Worm (Caenorhabditis elegans) whole organism, late embryonic: Measurements from ENCODE around the gene mup-4.
A peak's percentile ranks its signal among the peaks of the same experiment; 100 is the strongest.
"Not testable (repeated sequence)": the region's sequence is repeated elsewhere in the genome, so short reads cannot be mapped to it uniquely, and the experiment has no call there.

Source experiments
- F13H6.1 ChIP-seq: sonication (generic microtip); optimal IDR thresholded peaks from 2 replicates; lab custom pipeline; 2016; ENCODE audit warnings: missing genetic modification characterization, missing compliant biosample characterization
- ahr-1 ChIP-seq: sonication (generic microtip); optimal IDR thresholded peaks from 2 replicates; lab custom pipeline; 2016; ENCODE audit warnings: missing genetic modification characterization, missing compliant biosample characterization
- ceh-14 ChIP-seq: sonication (generic microtip); optimal IDR thresholded peaks from 2 replicates; lab custom pipeline; 2016; ENCODE audit warnings: missing genotype, missing genetic modification characterization, missing compliant biosample characterization
- ceh-18 ChIP-seq: sonication (generic microtip); optimal IDR thresholded peaks from 2 replicates; lab custom pipeline; 2016; ENCODE audit warnings: missing genetic modification characterization, missing compliant biosample characterization
- ceh-2 ChIP-seq: sonication (generic microtip); optimal IDR thresholded peaks from 2 replicates; lab custom pipeline; 2016; ENCODE audit warnings: missing genotype, missing genetic modification characterization, missing compliant biosample characterization
- ceh-22 ChIP-seq: sonication (generic microtip); optimal IDR thresholded peaks from 2 replicates; lab custom pipeline; 2017; ENCODE audit warnings: missing biosample characterization, missing genetic modification characterization
- ceh-31 ChIP-seq: sonication (generic microtip); optimal IDR thresholded peaks from 2 replicates; lab custom pipeline; 2016; ENCODE audit warnings: missing genetic modification characterization, missing compliant biosample characterization
- ceh-34 ChIP-seq: sonication (generic microtip); optimal IDR thresholded peaks from 2 replicates; lab custom pipeline; 2016; ENCODE audit warnings: mild to moderate bottlenecking, missing genetic modification characterization, missing compliant biosample characterization
- ceh-45 ChIP-seq: fragments of 200-800 bp; sonication (Bioruptor generic); IDR thresholded peaks from 2 replicates; pipeline ENCODE4 v1.3.6; 2022; ENCODE audit warnings: missing genetic modification reagents, missing genetic modification characterization, missing compliant biosample characterization
- ceh-9 ChIP-seq: sonication (generic microtip); optimal IDR thresholded peaks from 2 replicates; lab custom pipeline; 2016; ENCODE audit warnings: mild to moderate bottlenecking, missing genetic modification characterization, inconsistent platforms, missing compliant biosample characterization
- dve-1 ChIP-seq: sonication (generic microtip); optimal IDR thresholded peaks from 2 replicates; lab custom pipeline; 2017; ENCODE audit warnings: antibody characterized with exemption, mild to moderate bottlenecking, missing genetic modification characterization, missing compliant biosample characterization
- elt-2 ChIP-seq: sonication (generic microtip); optimal IDR thresholded peaks from 2 replicates; lab custom pipeline; 2016; ENCODE audit warnings: missing genetic modification reagents, missing genetic modification characterization, missing compliant biosample characterization
- fax-1 ChIP-seq: sonication (generic microtip); optimal IDR thresholded peaks from 2 replicates; lab custom pipeline; 2016; ENCODE audit warnings: missing genotype, missing genetic modification characterization, missing compliant biosample characterization
- gmeb-2 ChIP-seq: sonication (generic microtip); optimal IDR thresholded peaks from 2 replicates; lab custom pipeline; 2016; ENCODE audit warnings: missing genetic modification characterization, inconsistent platforms, missing compliant biosample characterization
- hlh-15 ChIP-seq: sonication (generic microtip); optimal IDR thresholded peaks from 2 replicates; lab custom pipeline; 2016; ENCODE audit warnings: missing genetic modification characterization, missing compliant biosample characterization
- hlh-30 ChIP-seq: sonication (generic microtip); optimal IDR thresholded peaks from 2 replicates; lab custom pipeline; 2017; ENCODE audit warnings: antibody characterized with exemption, missing genetic modification characterization, missing compliant biosample characterization; ENCODE audit not compliant: insufficient read depth
- hlh-8 ChIP-seq: sonication (generic microtip); optimal IDR thresholded peaks from 2 replicates; lab custom pipeline; 2016; ENCODE audit warnings: missing genotype, missing genetic modification characterization, missing compliant biosample characterization
- lin-11 ChIP-seq: fragments of 200-800 bp; sonication (Bioruptor generic); optimal IDR thresholded peaks from 2 replicates; lab custom pipeline; 2018; ENCODE audit warnings: mild to moderate bottlenecking, missing genetic modification characterization, missing compliant biosample characterization
- mec-3 ChIP-seq: sonication (generic microtip); optimal IDR thresholded peaks from 2 replicates; lab custom pipeline; 2016; ENCODE audit warnings: borderline replicate concordance, missing genetic modification characterization, missing compliant biosample characterization
- nfya-1 ChIP-seq: sonication (generic microtip); optimal IDR thresholded peaks from 2 replicates; lab custom pipeline; 2017; ENCODE audit warnings: missing genetic modification characterization, mild to moderate bottlenecking, missing compliant biosample characterization, antibody characterized with exemption, moderate library complexity
- nhr-11 ChIP-seq: fragments of 150-350 bp; optimal IDR thresholded peaks from 2 replicates; lab custom pipeline; 2014; ENCODE audit warnings: missing biosample characterization, missing genetic modification characterization
- nhr-232 ChIP-seq: sonication (generic microtip); optimal IDR thresholded peaks from 2 replicates; lab custom pipeline; 2016; ENCODE audit warnings: missing genetic modification characterization, missing compliant biosample characterization
- npax-4 ChIP-seq: sonication (generic microtip); optimal IDR thresholded peaks from 2 replicates; lab custom pipeline; 2016; ENCODE audit warnings: missing genetic modification characterization, missing compliant biosample characterization
- odd-2 ChIP-seq: sonication (generic microtip); optimal IDR thresholded peaks from 2 replicates; lab custom pipeline; 2017; ENCODE audit warnings: antibody characterized with exemption, mild to moderate bottlenecking, missing genetic modification characterization, missing compliant biosample characterization
- pax-1 ChIP-seq: fragments of 150-350 bp; optimal IDR thresholded peaks from 2 replicates; lab custom pipeline; 2014; ENCODE audit warnings: missing biosample characterization, missing genetic modification characterization
- pha-2 ChIP-seq: sonication (generic microtip); optimal IDR thresholded peaks from 2 replicates; lab custom pipeline; 2017; ENCODE audit warnings: mild to moderate bottlenecking, missing genetic modification characterization, missing compliant biosample characterization
- pha-4 ChIP-seq: fragments of 150-350 bp; optimal IDR thresholded peaks from 2 replicates; lab custom pipeline; 2018; ENCODE audit warnings: missing biosample characterization, missing genetic modification reagents, missing genetic modification characterization
- ref-2 ChIP-seq: sonication (generic microtip); optimal IDR thresholded peaks from 2 replicates; lab custom pipeline; 2016; ENCODE audit warnings: missing genetic modification characterization, missing compliant biosample characterization
- rnt-1 ChIP-seq: sonication (generic microtip); optimal IDR thresholded peaks from 2 replicates; lab custom pipeline; 2016; ENCODE audit warnings: missing genetic modification characterization, missing compliant biosample characterization
- sdc-2 ChIP-seq: sonication (generic microtip); optimal IDR thresholded peaks from 2 replicates; lab custom pipeline; 2016; ENCODE audit warnings: missing genotype, missing genetic modification characterization, missing compliant biosample characterization
- sox-4 ChIP-seq: sonication (generic microtip); optimal IDR thresholded peaks from 2 replicates; lab custom pipeline; 2017; ENCODE audit warnings: mild to moderate bottlenecking, missing genetic modification characterization, inconsistent platforms, missing compliant biosample characterization
- tbx-7 ChIP-seq: sonication (generic microtip); optimal IDR thresholded peaks from 2 replicates; lab custom pipeline; 2016; ENCODE audit warnings: missing genotype, missing genetic modification characterization, missing compliant biosample characterization
- ttx-3 ChIP-seq: sonication (generic microtip); optimal IDR thresholded peaks from 2 replicates; lab custom pipeline; 2016; ENCODE audit warnings: missing genetic modification reagents, missing genetic modification characterization, missing compliant biosample characterization
- unc-3 ChIP-seq, 2 experiments: fragments of 200-800 bp in 1 of 2; sonication (Bioruptor generic) in 1 of 2; sonication (generic microtip) in 1 of 2; conservative IDR thresholded peaks in 1 of 2; optimal IDR thresholded peaks in 1 of 2; 2 replicates each; pipeline versions ENCODE4 v1.3.6 to Lab custom; 2016 to 2022; ENCODE audit warnings: missing compliant biosample characterization in 2 of 2, missing genetic modification characterization in 2 of 2, missing genetic modification reagents in 1 of 2
- unc-55 ChIP-seq: sonication (generic microtip); optimal IDR thresholded peaks from 2 replicates; lab custom pipeline; 2017; ENCODE audit warnings: missing biosample characterization, missing genetic modification reagents, missing genetic modification characterization
- unc-86 ChIP-seq: sonication (generic microtip); optimal IDR thresholded peaks from 2 replicates; lab custom pipeline; 2016; ENCODE audit warnings: missing genetic modification characterization, missing compliant biosample characterization
- zip-5 ChIP-seq: sonication (generic microtip); optimal IDR thresholded peaks from 2 replicates; lab custom pipeline; 2016; ENCODE audit warnings: missing genetic modification characterization, missing compliant biosample characterization
- ztf-16 ChIP-seq: sonication (generic microtip); optimal IDR thresholded peaks from 2 replicates; lab custom pipeline; 2017; ENCODE audit warnings: missing genetic modification characterization, missing compliant biosample characterization

Gene mup-4

ce11 chrIII:7488303-7488702 lies 602 bp downstream of the mup-4 start (continued):
- no peak for TF ChIP-seq mec-3 (tag; lab: Kevin White, UChicago)

ce11 chrIII:7484765-7485164 lies 4.1 kb downstream of the mup-4 start:
- no peak for TF ChIP-seq ztf-16
- TF ChIP-seq ceh-9 (tag; lab: Kevin White, UChicago), result no peak
- TF ChIP-seq lin-11 (tag; lab: Kevin White, UChicago), result no peak
- TF ChIP-seq ahr-1 (tag; lab: Kevin White, UChicago), result no peak
- TF ChIP-seq rnt-1, result no peak
- no peak for TF ChIP-seq mec-3 (tag; lab: Kevin White, UChicago)
- no peak for TF ChIP-seq nhr-232
- no peak for TF ChIP-seq sdc-2 (tag; lab: Kevin White, UChicago)
- TF ChIP-seq ceh-22 (tag; lab: Kevin White, UChicago), result no peak
- TF ChIP-seq unc-3 (GFP tag; conservative IDR thresholded peaks at IDR 0.05; lab: Robert Waterston, UW), result no peak
- no peak for TF ChIP-seq unc-3 (tag; optimal IDR thresholded peaks at IDR 0.05; lab: Kevin White, UChicago)
- no peak for TF ChIP-seq ceh-14
- TF ChIP-seq ceh-34 (tag; lab: Kevin White, UChicago), result no peak
- no peak for TF ChIP-seq hlh-8
- no peak for TF ChIP-seq pha-2 (tag; lab: Kevin White, UChicago)
- no peak for TF ChIP-seq sox-4

ce11 chrIII:7478932-7479331 lies 10.0 kb downstream of the mup-4 start:
- no peak for TF ChIP-seq tbx-7
- no peak for TF ChIP-seq elt-2 (tag; lab: Kevin White, UChicago)
- no peak for TF ChIP-seq unc-86 (tag; lab: Kevin White, UChicago)
- no peak for TF ChIP-seq unc-55
- TF ChIP-seq pax-1 (tag; lab: Kevin White, UChicago), result no peak
- no peak for TF ChIP-seq ahr-1 (tag; lab: Kevin White, UChicago)

ce11 chrIII:7468980-7469379 lies 19.9 kb downstream of the mup-4 start, which contains the start of gene H14A12.5:
Gene H14A12.5 (minus strand): TSS chrIII:7469080.
- not testable (repeated sequence) for TF ChIP-seq F13H6.1; gmeb-2 (tag; lab: Kevin White, UChicago); ceh-45 (GFP tag; lab: Robert Waterston, UW)

ce11 chrIII:7465347-7465746 lies 23.6 kb downstream of the mup-4 start, which contains the start of gene fum-1:
Gene fum-1 (plus strand): TSS chrIII:7465605.
- peak; percentile 9 for TF ChIP-seq hlh-30 (tag; lab: Kevin White, UChicago)
- TF ChIP-seq ceh-18 (tag; lab: Kevin White, UChicago), result peak; percentile 12
- TF ChIP-seq unc-86 (tag; lab: Kevin White, UChicago), result no peak
- peak; percentile 14 for TF ChIP-seq rnt-1
- TF ChIP-seq pax-1 (tag; lab: Kevin White, UChicago), result no peak
- TF ChIP-seq odd-2 (tag; lab: Kevin White, UChicago), result no peak
- no peak for TF ChIP-seq nhr-11
- TF ChIP-seq ceh-9 (tag; lab: Kevin White, UChicago), result no peak
- no peak for TF ChIP-seq npax-4
- no peak for TF ChIP-seq hlh-8
- TF ChIP-seq tbx-7, result no peak
- TF ChIP-seq fax-1 (tag; lab: Kevin White, UChicago), result no peak
- TF ChIP-seq ceh-2 (tag; lab: Kevin White, UChicago), result no peak
- TF ChIP-seq ceh-14, result no peak
- no peak for TF ChIP-seq hlh-15 (tag; lab: Kevin White, UChicago)
- no peak for TF ChIP-seq ceh-22 (tag; lab: Kevin White, UChicago)
- no peak for TF ChIP-seq ceh-45 (GFP tag; lab: Robert Waterston, UW)
- no peak for TF ChIP-seq sdc-2 (tag; lab: Kevin White, UChicago)
- TF ChIP-seq nfya-1 (tag; lab: Kevin White, UChicago), result peak; percentile 31
- TF ChIP-seq ttx-3, result no peak
- TF ChIP-seq pha-4 (tag; lab: Kevin White, UChicago), result no peak
- TF ChIP-seq zip-5, result no peak
- no peak for TF ChIP-seq dve-1
- no peak for TF ChIP-seq ref-2 (tag; lab: Kevin White, UChicago)
- no peak for TF ChIP-seq ceh-31 (tag; lab: Kevin White, UChicago)
- TF ChIP-seq, all 69 proteins: peak for 4
